Fruit fly (Drosophila melanogaster): ENCODE measurements around the gene CG10713.

DNA sequence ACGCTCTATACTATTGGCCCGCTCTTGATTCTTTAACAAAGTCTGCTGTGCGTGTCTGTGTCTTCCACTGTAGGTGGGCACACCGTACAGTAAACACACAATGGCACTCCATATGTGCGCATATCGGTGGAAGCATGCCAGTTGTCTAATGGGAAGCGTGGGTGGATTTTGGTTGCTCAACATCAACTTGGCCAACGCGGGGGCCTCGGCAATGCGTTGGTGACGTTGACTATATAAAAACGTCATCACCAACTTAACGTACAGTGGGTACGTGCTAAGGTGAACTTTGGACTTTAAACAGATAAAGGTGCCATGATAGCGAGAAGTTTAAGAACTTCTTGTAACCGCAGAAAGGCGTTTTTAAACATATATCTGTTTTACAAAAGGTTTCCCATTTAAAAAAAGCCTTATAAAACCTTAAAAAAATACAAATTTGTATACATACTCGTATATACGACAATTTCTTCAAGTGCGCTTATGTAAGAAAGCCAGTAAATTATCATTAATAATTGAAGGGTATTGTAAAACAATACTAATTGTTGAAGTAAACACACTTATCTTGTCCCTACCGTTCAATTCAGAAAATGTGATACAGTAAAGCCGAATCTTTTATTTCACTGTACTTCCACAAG is 44.7 kb upstream of the CG10713 start:
- TF ChIP-seq CG8478 (optimal IDR thresholded peaks at IDR 0.05) = no peak
- no peak for TF ChIP-seq CTCF (optimal IDR thresholded peaks at IDR 0.05)

Measured in S2 (cell line).